Fruit fly (Drosophila melanogaster) whole organism: ENCODE data around the gene CG3040.
A peak's percentile ranks its signal among the peaks of the same experiment; 100 is the strongest.

Experiments
- CG8478 ChIP-seq: fragments of >200 bp; optimal IDR thresholded peaks from 2 replicates; lab custom pipeline; 2018; ENCODE audit warnings: inconsistent platforms
- EcR ChIP-seq, 2 experiments: fragments of >200 bp; optimal IDR thresholded peaks; 2 replicates each; lab custom pipeline; 2017; ENCODE audit warnings: missing biosample characterization in 2 of 2, missing genetic modification characterization in 2 of 2, missing genetic modification reagents in 2 of 2
- usp ChIP-seq: fragments of >200 bp; optimal IDR thresholded peaks from 2 replicates; lab custom pipeline; 2017; ENCODE audit warnings: missing biosample characterization, missing genetic modification characterization, mixed read lengths

DNA sequence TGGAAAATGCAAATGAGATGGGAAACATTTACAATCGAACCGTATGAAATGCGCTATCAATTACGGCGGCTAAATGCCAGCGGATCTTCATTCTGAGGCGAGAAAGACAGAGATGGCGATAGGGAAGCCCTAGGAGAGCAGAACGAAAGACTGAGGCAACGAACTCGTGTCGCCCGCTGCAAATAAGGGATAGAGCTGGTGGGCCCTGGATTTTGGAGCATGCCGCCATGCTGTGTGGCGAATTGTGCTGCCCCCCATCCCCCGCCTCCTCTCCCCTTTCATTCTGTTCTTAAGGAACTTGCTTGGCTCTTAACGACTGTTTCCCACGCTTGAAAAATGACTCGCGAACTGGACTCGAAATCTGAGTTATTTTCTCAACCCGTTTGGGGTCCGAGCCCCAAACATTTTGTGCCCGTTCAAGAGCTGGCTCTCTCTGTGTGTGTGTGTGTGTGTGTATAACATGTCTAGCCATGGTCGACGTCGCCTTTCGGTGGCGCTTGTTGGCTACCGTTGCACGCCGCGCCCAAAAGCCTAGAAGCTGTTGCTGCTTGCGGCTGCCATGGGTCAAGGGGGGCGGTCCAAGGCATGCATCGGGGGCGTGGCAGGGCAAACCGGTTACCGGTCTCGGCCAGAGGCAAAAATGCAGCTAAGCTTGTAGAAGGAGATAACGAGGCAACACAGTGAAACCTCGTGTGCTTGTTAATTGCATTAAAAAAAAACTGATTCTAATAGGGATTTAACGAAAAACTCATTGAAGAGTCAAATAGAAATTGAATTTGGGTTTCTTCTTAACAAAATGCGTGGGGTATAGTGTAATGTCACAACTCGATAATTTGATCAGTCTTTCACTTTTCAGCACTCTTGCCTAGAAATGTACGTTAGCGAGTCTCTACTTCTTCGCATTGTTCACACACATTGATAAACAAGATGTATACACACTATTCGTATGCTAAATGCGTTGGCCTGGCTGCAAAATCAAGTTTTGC, 35.2 kb upstream of the CG3040 start:
- TF ChIP-seq CG8478 (lab: Kevin White, UChicago) (no peak), EcR (GFP tag; optimal IDR thresholded peaks at IDR 0.05; lab: Kevin White, UChicago) (peak in 1 of 2 experiments; percentile 62), usp (no peak)
